Fruit fly (Drosophila melanogaster) whole organism: ENCODE results near the gene jus.

Experiments
- CG8478 ChIP-seq: fragments of >200 bp; optimal IDR thresholded peaks from 2 replicates; lab custom pipeline; 2018; ENCODE audit warnings: inconsistent platforms
- Dll ChIP-seq: fragments of >200 bp; optimal IDR thresholded peaks from 2 replicates; lab custom pipeline; 2017
- EcR ChIP-seq, 2 experiments: fragments of >200 bp; optimal IDR thresholded peaks; 2 replicates each; lab custom pipeline; 2017; ENCODE audit warnings: missing biosample characterization in 2 of 2, missing genetic modification characterization in 2 of 2, missing genetic modification reagents in 2 of 2
- pan ChIP-seq: fragments of >200 bp; optimal IDR thresholded peaks from 2 replicates; lab custom pipeline; 2017
- psq ChIP-seq: fragments of >200 bp; optimal IDR thresholded peaks from 2 replicates; lab custom pipeline; 2017
- usp ChIP-seq: fragments of >200 bp; optimal IDR thresholded peaks from 2 replicates; lab custom pipeline; 2017; ENCODE audit warnings: missing biosample characterization, missing genetic modification characterization, mixed read lengths

jus gene

DNA sequence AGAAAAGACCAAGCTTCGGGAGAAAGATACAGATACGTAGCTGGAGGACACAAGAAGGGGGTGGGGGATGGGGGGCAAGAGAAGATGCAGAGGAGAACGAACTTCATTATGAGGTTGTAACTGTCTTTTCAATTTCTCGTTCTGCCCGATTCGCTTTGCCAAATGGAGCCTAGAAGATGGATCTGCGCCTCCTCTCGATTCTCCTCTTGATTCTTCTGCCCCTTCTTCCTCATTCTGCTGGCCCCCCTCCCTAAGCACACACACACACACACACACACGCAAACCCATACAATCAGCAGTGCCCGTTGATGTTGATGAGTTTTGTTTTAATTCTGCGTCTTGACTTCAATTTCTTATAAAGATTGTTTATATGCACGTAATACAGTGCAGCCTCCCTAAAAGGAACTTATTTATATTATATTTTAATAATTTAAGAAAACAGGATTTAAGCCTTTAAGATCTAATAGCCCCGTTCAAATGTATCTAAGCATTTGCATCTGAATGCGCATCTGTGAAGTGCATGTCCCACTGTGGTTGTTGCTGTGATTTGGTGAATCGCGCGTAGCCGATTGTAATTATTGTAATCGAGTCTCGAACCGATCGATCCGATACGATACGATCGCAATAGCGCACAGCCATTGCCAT, 12.3 kb upstream of the jus start:
- TF ChIP-seq EcR (GFP tag; optimal IDR thresholded peaks at IDR 0.05; lab: Kevin White, UChicago) (peak in 1 of 2 experiments; percentile 32), usp (no peak), psq (no peak), CG8478 (lab: Kevin White, UChicago) (no peak)

DNA sequence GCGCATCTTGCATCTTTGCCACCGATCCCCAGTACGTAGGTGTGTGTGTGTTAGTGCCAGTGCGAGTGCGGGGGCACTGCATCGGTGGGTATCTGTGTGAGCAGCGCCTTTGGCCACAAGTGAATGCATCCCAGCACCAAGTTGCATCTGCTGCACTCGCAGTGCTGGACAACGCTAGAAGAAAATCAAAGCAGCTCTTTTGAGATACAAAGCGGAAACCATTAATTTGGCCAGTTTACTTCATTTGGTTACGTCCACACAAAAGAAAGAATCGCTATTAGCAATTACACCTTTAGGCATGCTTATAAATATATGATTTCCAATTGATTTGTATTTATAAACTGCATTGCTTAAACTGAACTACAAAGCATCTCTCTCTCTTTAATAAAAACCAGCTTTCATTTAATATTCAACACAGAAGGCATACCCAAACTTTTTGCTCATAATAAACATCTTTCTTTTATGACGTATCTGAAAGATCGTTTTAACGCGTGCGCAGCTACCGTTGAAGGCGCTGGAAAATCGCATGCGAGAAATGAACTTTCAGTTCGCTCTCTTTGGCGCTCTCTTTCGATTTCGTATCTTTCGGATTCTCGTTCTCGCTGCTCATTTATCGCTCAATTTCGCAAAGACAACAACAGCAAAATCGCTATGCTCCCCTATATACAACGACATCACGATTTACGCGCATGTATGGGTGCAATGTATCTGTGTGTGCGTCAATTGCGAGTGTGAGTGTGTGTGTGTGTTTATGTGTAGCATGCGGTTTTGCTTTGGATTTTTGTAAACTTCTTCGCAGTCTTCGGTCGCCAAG, 11.6 kb upstream of the jus start:
- TF ChIP-seq pan (no peak), EcR (GFP tag; optimal IDR thresholded peaks at IDR 0.05; lab: Kevin White, UChicago) (no peak), CG8478 (lab: Kevin White, UChicago) (peak; percentile 28)

DNA sequence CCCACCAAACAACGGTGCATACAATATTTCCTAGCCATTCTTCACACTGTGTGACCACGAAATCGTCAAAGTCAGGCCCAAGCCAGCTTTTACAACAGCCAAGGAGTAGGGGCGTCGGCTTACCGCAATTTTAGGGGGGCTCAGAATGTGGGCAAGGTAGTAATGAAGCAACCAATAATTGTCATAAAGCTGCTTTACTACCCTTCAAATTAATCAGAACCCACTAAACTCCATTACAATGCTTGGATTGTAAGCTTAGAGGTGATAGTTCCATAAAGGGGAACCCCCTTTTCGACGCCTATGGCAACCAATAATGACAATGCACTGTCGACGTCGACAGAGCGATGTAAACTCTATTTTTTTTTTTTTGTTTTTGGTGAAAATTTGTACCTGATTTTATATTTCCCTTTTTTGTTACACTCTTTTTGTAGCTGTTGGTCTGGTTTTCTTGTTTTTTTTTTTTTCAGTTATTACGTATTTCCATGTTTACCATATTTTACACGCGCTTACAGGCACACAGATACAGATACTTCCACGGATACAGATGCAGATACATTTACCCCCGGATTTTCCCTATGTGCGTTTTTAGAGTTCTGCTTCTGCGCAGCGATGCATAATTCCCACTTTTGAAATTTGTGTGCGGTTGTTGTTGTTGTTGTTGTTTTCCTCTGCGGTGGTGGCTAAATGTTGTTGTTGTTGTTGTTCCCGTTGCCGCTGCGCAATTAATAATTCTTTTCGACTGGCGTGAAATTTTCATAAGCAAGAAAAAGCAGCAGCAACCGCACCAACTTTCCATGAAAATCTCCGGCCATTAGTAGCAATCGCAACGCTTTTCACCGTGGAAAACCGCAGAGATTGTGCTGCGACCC, 10.1 kb upstream of the jus start:
- TF ChIP-seq usp: no peak
- TF ChIP-seq psq: no peak
- no peak for TF ChIP-seq pan
- TF ChIP-seq EcR (GFP tag; optimal IDR thresholded peaks at IDR 0.05; lab: Kevin White, UChicago): no peak
- no peak for TF ChIP-seq CG8478 (lab: Kevin White, UChicago)

DNA sequence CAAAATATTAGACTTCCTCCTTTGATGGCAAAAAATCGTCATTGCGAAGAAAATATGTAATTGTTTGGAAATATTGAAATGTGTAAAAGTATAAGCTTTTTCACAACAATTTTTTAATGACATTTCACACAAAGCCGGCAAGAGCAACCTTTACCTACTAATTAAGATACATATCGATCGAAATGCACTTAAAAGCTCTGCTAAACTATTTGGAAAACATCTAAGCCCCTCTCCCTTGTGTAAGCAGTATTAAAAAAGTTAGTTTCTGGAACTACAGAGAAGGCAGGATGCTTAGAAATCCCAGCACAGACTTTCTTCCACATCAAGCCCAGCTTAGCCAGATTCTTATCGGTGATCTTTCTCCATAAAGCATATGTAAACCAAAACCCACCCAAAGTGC, 9.2 kb upstream of the jus start, which contains the start of gene Cyt-c1L:
Gene Cyt-c1L (minus strand): TSS at position 101 of the 400 bp plus-strand sequence.
- TF ChIP-seq pan (no peak), psq (no peak), CG8478 (lab: Kevin White, UChicago) (no peak), EcR (GFP tag; optimal IDR thresholded peaks at IDR 0.05; lab: Kevin White, UChicago) (no peak), Dll (lab: Kevin White, UChicago) (no peak), usp (no peak)

DNA sequence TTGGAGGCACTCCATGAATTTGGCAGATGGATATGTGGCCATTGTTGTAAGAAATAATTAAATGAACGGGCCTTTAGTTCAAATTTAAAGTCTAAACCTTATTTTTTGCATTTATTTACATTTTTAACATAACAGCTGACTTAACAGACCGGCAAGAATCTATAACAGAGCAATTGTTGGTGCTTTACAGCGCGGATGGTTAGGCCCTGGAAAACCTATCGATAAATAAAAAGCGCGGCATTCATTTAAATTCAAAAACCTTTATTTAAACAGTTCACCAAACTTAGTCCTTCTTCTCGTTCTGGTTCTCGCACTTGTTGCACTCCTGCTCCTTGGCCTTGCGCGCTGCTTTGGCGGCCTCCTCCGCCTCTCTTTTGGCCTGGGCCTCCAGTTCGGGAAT, 7.6 kb upstream of the jus start, which contains the start of gene Mesh1:
Gene Mesh1 (minus strand): TSS at position 108 of the 400 bp plus-strand sequence.
- TF ChIP-seq EcR (GFP tag; optimal IDR thresholded peaks at IDR 0.05; lab: Kevin White, UChicago) (no peak), Dll (lab: Kevin White, UChicago) (no peak), psq (no peak), usp (no peak), CG8478 (lab: Kevin White, UChicago) (no peak), pan (no peak)

DNA sequence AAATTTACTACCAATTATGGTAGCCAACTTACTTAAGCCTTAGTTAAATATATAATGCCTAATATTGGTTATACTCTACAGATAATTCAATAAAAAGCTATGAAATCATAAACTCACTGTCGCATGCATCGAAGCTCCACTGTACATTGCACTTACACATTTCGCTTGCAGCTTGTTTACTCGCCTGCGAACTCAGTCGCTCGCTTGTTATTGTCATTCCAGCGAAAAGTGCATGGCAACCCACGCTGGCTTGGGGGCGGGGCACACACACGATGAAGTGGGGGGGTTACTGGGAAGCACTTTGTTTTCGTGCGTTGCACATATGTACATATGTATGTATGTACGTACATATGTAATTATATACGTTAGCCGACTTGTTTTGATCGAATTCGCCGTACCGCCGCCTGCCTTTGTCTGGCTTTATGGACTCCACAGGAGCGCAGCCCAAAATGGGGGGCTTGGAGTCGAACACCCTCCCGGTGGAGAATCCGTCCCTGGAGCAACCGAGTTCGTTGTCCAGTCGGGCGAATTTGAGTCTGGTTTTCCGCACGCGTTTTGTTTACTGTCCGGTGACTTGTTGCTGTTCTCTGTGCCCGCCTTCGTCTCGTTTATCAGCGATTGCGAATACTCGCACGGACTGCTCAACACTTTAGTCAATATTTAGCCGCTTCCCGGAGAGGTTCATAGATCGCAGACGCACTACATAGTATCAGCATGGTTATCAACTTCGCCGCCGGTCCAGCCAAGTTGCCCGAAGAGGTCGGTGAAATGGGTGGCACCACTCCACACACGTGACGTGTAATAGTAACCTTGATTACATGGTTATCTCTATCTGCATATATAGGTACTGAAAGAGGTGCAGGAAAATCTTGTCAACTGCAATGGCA, 5.3 kb upstream of the jus start, which contains the start of gene CG11899:
Gene CG11899 (plus strand): TSS at position 648 of the 887 bp plus-strand sequence.
- TF ChIP-seq EcR (GFP tag; optimal IDR thresholded peaks at IDR 0.05; lab: Kevin White, UChicago) (peak; percentile 86 to 91), CG8478 (lab: Kevin White, UChicago) (no peak)

DNA sequence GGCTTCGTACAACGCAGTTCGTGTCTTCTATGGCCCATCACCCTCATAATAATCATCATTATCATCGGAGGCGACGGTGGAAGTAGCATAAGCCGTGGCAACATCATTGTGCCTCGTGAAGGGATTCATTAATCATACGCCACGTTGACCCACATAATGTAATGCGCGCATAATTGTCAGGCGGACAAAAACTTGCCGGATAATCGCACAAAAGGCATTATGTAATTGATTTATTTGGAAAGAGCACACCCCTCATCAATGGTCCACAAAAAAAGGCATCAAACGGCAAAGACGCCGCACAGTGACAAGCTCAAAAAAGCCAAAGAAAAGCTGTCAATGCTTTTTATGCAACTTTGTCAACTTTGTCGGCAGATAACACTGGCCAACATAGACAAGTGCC, 3.5 kb upstream of the jus start:
- TF ChIP-seq psq (no peak), pan (no peak), Dll (lab: Kevin White, UChicago) (no peak), usp (no peak), EcR (GFP tag; optimal IDR thresholded peaks at IDR 0.05; lab: Kevin White, UChicago) (no peak), CG8478 (lab: Kevin White, UChicago) (no peak)

DNA sequence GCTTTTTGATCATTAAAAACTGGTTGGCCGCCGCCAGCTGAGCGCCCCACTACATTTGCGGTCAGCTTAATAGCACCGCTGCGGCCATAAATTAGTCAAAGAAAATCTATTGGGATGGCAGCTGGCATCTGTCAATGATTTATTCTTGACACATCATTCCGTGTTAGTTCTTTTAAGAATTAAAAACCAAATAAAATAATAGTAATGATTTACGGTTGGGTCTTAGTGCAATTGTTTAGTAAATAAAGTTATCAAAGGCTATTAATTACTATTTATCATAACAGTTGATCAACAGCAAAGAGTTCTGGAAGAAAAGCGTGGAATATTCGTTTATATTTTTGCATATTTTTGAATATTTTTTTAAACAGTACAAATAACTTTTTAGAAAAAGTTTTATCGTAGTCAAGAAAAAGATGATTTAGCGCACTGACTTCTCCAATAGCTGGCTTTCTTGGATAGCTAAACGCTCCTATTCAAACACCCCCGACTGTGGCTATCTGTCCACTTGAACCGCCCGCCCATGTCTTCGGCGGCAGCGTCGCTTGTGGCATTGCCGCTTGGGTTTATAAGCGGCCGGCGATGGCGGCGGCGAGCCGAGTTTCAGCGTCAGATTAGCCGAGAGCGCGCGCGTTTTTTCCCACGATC, 2.3 kb upstream of the jus start, which contains the start of gene CG14515:
Gene CG14515 (plus strand): TSS at position 590 of the 645 bp plus-strand sequence.
- TF ChIP-seq EcR (GFP tag; optimal IDR thresholded peaks at IDR 0.05; lab: Kevin White, UChicago): no peak
- TF ChIP-seq usp: no peak

DNA sequence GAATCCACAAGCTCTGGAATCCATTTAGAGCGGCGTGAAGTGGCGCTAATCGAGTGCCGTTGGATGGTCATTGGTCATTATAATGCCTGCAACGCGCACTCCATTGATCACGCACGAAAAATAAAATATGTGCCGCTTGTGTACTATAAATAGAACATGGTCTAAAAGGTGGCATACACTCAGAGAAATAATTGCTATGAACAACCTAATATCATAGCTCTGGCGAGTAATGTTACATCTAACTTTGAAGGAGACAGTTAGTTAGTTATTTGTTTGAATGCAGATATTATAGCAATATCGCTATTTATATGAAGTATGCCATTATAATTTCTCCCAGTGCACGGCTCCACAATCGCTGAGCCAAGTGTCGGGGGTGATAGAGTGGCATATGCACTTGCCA, 3.8 kb downstream of the jus start:
- TF ChIP-seq usp: no peak
- TF ChIP-seq Dll (lab: Kevin White, UChicago): no peak
- TF ChIP-seq pan: no peak
- TF ChIP-seq CG8478 (lab: Kevin White, UChicago): no peak
- TF ChIP-seq psq: no peak
- TF ChIP-seq EcR (GFP tag; optimal IDR thresholded peaks at IDR 0.05; lab: Kevin White, UChicago): no peak

DNA sequence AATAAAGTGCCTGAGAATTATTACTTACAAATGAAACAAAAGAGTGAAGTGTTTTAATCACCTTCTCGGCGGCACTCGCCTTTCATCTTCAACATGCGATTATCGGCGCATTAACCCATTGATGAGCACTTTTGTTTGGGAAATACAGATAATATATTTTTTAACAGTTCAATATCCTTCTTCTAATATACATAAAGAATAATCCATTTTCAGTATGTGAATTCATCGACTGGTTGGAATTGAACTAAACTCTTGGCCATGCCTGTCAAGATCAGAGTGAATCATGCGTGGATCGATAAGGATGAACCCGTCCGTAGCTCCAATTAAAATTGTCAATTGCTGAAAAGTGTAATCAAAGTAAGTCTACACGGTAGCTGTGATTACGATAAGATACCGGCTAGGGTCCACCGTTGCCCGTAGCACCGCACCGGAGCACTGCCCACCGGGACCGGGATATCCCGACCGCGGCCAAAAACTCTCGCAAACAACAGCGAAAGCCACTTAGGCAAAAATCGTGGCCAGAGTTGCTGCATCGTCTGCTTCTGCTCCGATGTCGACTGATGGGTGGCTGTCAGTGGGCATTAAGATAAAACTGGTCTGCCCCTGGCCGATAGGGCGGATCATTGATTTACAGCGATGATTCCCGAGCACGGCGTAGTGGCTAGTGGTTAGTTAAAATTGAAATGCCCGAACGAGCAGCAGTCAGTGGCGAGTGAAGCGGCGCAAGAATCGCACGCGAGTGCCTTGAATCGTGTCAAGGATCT, 29.7 kb downstream of the jus start, which contains the start of gene CG11898:
Gene CG11898 (plus strand): TSS at position 714 of the 764 bp plus-strand sequence.
- no peak for TF ChIP-seq Dll (lab: Kevin White, UChicago)
- no peak for TF ChIP-seq pan
- TF ChIP-seq psq: no peak
- no peak for TF ChIP-seq usp
- TF ChIP-seq EcR (GFP tag; optimal IDR thresholded peaks at IDR 0.05; lab: Kevin White, UChicago): no peak
- no peak for TF ChIP-seq CG8478 (lab: Kevin White, UChicago)
